Fruit fly (Drosophila melanogaster) whole organism, pupa: Measurements from ENCODE around the gene Kmn2.
A peak's percentile ranks its signal among the peaks of the same experiment; 100 is the strongest.

ENCODE experiments used
- CG10348 ChIP-seq: fragments of 200-800 bp; sonication (Bioruptor generic); IDR thresholded peaks from 2 replicates; pipeline ENCODE4 v1.3.6; 2022; ENCODE audit warnings: missing biosample characterization, missing genetic modification characterization
- CG12605 ChIP-seq: fragments of 200-800 bp; sonication (Bioruptor generic); IDR thresholded peaks from 2 replicates; pipeline ENCODE4 v1.3.6; 2022; ENCODE audit warnings: missing biosample characterization, missing genetic modification characterization
- CG13204 ChIP-seq: fragments of 200-800 bp; sonication (Bioruptor generic); optimal IDR thresholded peaks from 2 replicates; lab custom pipeline; 2018; ENCODE audit warnings: missing biosample characterization, mild to moderate bottlenecking, missing genetic modification characterization, moderate library complexity
- CG14655 ChIP-seq: fragments of 200-800 bp; sonication (Bioruptor generic); optimal IDR thresholded peaks from 3 replicates; lab custom pipeline; 2017; ENCODE audit warnings: mild to moderate bottlenecking, missing biosample characterization, missing genetic modification reagents, missing genetic modification characterization
- CG15710 ChIP-seq: fragments of 200-800 bp; sonication (Bioruptor generic); optimal IDR thresholded peaks from 2 replicates; lab custom pipeline; 2018; ENCODE audit warnings: missing biosample characterization, mild to moderate bottlenecking, missing genetic modification characterization, moderate library complexity
- CG17806 ChIP-seq: fragments of 200-800 bp; sonication (Bioruptor generic); optimal IDR thresholded peaks from 2 replicates; lab custom pipeline; 2018; ENCODE audit warnings: missing biosample characterization, mild to moderate bottlenecking, missing genetic modification characterization, moderate library complexity
- CG32121 ChIP-seq: fragments of 200-800 bp; sonication (Bioruptor generic); IDR thresholded peaks from 2 replicates; pipeline ENCODE4 v1.3.6; 2022; ENCODE audit warnings: missing biosample characterization, missing genetic modification characterization
- CG34367 ChIP-seq: fragments of 200-800 bp; sonication (Bioruptor generic); optimal IDR thresholded peaks from 2 replicates; lab custom pipeline; 2018; ENCODE audit warnings: missing biosample characterization, mild to moderate bottlenecking, missing genetic modification characterization
- CG4496 ChIP-seq: fragments of 200-800 bp; sonication (Bioruptor generic); IDR thresholded peaks from 3 replicates; pipeline ENCODE4 v1.3.6; 2022; ENCODE audit warnings: missing biosample characterization, missing genetic modification characterization
- CG8159 ChIP-seq: fragments of 200-800 bp; sonication (Bioruptor generic); optimal IDR thresholded peaks from 3 replicates; lab custom pipeline; 2018; ENCODE audit warnings: missing biosample characterization, mild to moderate bottlenecking, missing genetic modification characterization, moderate library complexity
- CG8301 ChIP-seq: fragments of 200-800 bp; sonication (Bioruptor generic); optimal IDR thresholded peaks from 2 replicates; lab custom pipeline; 2018; ENCODE audit warnings: missing biosample characterization, mild to moderate bottlenecking, missing genetic modification characterization
- CG9948 ChIP-seq: fragments of 200-800 bp; sonication (Bioruptor generic); optimal IDR thresholded peaks from 2 replicates; lab custom pipeline; 2018; ENCODE audit warnings: missing biosample characterization, mild to moderate bottlenecking, missing genetic modification characterization, moderate library complexity
- D1 ChIP-seq: fragments of 200-800 bp; sonication (Bioruptor generic); optimal IDR thresholded peaks from 2 replicates; lab custom pipeline; 2018; ENCODE audit warnings: missing biosample characterization, mild to moderate bottlenecking, missing genetic modification characterization, moderate library complexity
- EcR ChIP-seq: fragments of 200-800 bp; sonication (Bioruptor generic); optimal IDR thresholded peaks from 3 replicates; lab custom pipeline; 2019; ENCODE audit warnings: missing biosample characterization, missing genetic modification characterization, mild to moderate bottlenecking, moderate library complexity, missing genetic modification reagents
- Ets98B ChIP-seq: fragments of 200-800 bp; sonication (Bioruptor generic); IDR thresholded peaks from 2 replicates; pipeline ENCODE4 v1.3.6; 2022; ENCODE audit warnings: missing biosample characterization, missing genetic modification characterization
- Pif1A ChIP-seq: fragments of 200-800 bp; sonication (Bioruptor generic); optimal IDR thresholded peaks from 3 replicates; lab custom pipeline; 2016; ENCODE audit warnings: missing biosample characterization, missing genetic modification characterization
- Pif1B ChIP-seq: fragments of 200-800 bp; sonication (Bioruptor generic); optimal IDR thresholded peaks from 3 replicates; lab custom pipeline; 2016; ENCODE audit warnings: missing biosample characterization, missing genetic modification characterization
- Snoo ChIP-seq: fragments of 200-800 bp; sonication (Bioruptor generic); optimal IDR thresholded peaks from 3 replicates; lab custom pipeline; 2017; ENCODE audit warnings: missing biosample characterization, mild to moderate bottlenecking, missing genetic modification characterization, inconsistent platforms
- fd96Ca ChIP-seq: fragments of 200-800 bp; sonication (Bioruptor generic); IDR thresholded peaks from 3 replicates; pipeline ENCODE4 v1.3.6; 2022; ENCODE audit warnings: missing biosample characterization, missing genetic modification characterization
- gl ChIP-seq: fragments of 200-800 bp; sonication (Bioruptor generic); optimal IDR thresholded peaks from 2 replicates; lab custom pipeline; 2018; ENCODE audit warnings: missing biosample characterization, mild to moderate bottlenecking, missing genetic modification characterization
- rn ChIP-seq: fragments of 200-800 bp; sonication (Bioruptor generic); IDR thresholded peaks from 2 replicates; pipeline ENCODE4 v1.3.6; 2022; ENCODE audit warnings: missing biosample characterization, missing genetic modification characterization

Kmn2 gene

DNA sequence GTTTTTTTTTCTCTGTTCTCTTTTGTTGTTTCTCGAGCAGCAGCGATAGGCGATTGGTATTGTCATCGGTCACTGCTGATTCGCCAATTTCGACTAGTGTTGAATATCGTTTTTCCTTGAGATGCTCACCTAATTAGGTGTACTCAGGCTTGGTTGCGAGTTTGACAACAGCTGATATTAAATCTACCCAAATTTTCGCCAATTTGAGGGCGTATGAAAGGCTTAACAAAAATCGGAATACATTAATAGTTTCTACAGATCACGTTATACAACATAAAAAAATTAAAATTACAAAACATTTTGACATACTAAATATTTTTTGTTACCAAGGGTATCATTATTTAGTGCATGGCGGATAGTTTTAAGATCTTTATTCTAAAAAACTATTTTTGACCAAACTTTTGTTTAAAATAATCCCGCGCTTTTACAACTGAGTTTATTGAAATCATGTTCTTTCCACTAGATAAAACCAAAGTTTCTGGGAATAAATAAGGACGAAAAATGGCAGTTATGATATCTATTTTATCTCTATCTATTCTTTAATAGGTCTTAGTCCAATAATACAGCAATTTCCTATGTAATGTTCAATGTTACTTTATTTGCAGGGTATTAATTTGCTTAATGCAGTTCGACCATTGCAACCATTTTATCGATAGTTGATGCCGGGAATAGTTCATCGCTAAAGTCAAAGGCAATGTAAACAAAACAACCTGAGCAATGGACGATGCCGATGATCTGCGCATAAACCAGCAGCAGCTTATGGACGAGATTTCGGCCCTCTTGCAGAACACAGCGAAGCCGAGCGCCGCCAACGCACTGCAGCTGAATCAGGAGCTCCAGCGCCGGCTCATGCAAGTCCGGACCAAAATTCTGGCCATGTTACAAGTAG lies 12.3 kb upstream of the Kmn2 start, which contains the start of the genes CG10435 and Pbp95:
TSS of gene CG10435 (minus strand) at position 81 of the 889 bp plus-strand sequence.
TSS of gene Pbp95 (plus strand) at position 671 of the 889 bp plus-strand sequence.
- TF ChIP-seq CG17806 (tag; lab: Kevin White, UChicago): peak; percentile 4
- no peak for TF ChIP-seq Snoo (tag; lab: Kevin White, UChicago)
- TF ChIP-seq CG9948: no peak
- TF ChIP-seq fd96Ca (GFP tag; lab: Robert Waterston, UW): peak; percentile 69; the same call in 2 of the 3 replicates
- 0 out of 2 replicates have a peak, but pooled peaks have one; percentile 11 for TF ChIP-seq rn
- peak; percentile 50 for TF ChIP-seq Ets98B (GFP tag; lab: Robert Waterston, UW)
- TF ChIP-seq CG4496 (GFP tag; lab: Robert Waterston, UW): peak; percentile 66
- no peak for TF ChIP-seq EcR (GFP tag; lab: Kevin White, UChicago)

DNA sequence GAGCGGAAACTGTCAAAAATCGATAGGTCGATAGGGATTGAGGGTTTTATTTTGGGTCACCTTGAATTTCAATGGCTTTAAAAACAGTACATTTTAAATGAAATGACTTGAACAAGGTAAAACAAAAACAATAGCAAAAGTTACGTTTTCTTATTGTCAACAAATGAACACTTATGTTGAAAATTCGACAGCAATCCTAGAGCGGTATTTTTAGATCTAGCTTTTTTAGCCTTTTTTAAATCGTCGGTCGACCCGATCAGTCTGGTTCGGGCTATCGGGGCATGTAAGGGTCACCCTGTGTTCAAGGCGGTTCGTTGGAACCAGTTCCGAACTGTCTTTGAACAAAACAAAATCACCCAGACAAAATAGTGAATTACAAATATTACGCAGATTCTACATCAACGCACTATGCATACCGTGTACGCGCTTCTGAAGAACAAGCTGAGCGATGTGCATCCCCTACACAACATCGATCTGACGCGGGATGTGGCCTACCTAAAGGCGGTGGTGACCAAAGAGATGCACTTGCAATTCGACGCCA lies 8.0 kb upstream of the Kmn2 start, which contains the start of the genes CG11052 and CG3223:
TSS of gene CG11052 (minus strand) at position 218 of the 541 bp plus-strand sequence.
TSS of gene CG3223 (plus strand) at position 321 of the 541 bp plus-strand sequence.
- TF ChIP-seq CG12605 (GFP tag; lab: Robert Waterston, UW) (no peak), fd96Ca (GFP tag; lab: Robert Waterston, UW) (no peak), CG9948 (no peak), CG15710 (tag; lab: Kevin White, UChicago) (no peak), CG14655 (no peak), Pif1B (no peak), CG4496 (GFP tag; lab: Robert Waterston, UW) (peak; percentile 36; the same call in 1 of the 3 replicates), CG10348 (GFP tag; lab: Robert Waterston, UW) (no peak), CG8301 (tag; lab: Kevin White, UChicago) (no peak), EcR (GFP tag; lab: Kevin White, UChicago) (peak; percentile 94), Ets98B (GFP tag; lab: Robert Waterston, UW) (0 out of 2 replicates have a peak, but pooled peaks have one; percentile 6), D1 (tag; lab: Kevin White, UChicago) (no peak), Pif1A (no peak), CG32121 (GFP tag; lab: Robert Waterston, UW) (no peak), gl (tag; lab: Kevin White, UChicago) (no peak), CG8159 (tag; lab: Kevin White, UChicago) (no peak), CG34367 (no peak), rn (no peak), CG13204 (GFP tag; lab: Kevin White, UChicago) (no peak), CG17806 (tag; lab: Kevin White, UChicago) (no peak), Snoo (tag; lab: Kevin White, UChicago) (peak; percentile 17)

DNA sequence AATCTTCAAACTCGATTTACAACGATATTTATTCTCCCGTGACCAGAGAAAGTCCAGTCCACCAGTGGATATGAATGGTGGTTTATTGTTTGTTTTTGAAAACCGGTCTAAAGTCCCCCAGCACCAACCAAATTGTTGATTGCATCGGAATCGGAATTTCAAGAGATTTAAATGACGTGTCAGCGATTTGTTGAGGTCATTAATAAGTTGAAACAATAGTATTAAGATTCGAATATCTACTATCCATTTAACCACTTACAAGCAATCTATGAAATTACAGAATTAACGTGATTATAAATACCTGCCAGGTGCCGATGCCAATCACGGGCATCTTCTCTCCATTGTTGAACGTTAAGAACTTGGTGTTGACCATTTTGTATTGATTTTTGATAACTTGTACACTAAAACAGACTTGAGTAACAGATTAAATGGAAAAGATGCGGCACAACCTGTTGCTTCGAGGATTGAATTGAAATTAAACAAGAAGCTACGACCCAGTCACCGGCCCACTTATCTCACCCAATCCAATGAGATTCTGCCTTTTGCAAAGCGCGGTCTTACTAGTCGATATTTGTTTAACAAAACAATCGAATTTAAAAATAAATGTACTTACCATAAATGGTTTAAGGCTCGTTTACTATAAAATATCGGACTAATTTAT lies 6.6 kb upstream of the Kmn2 start, which contains the start of gene CG2767:
TSS of gene CG2767 (minus strand) at position 516 of the 661 bp plus-strand sequence.
- TF ChIP-seq CG8159 (tag; lab: Kevin White, UChicago): no peak
- no peak for TF ChIP-seq gl (tag; lab: Kevin White, UChicago)
- TF ChIP-seq CG17806 (tag; lab: Kevin White, UChicago): no peak
- peak; percentile 54 for TF ChIP-seq EcR (GFP tag; lab: Kevin White, UChicago)
- TF ChIP-seq CG12605 (GFP tag; lab: Robert Waterston, UW): peak; percentile 87
- no peak for TF ChIP-seq rn
- TF ChIP-seq Ets98B (GFP tag; lab: Robert Waterston, UW): no peak
- no peak for TF ChIP-seq fd96Ca (GFP tag; lab: Robert Waterston, UW)
- TF ChIP-seq CG13204 (GFP tag; lab: Kevin White, UChicago): no peak
- TF ChIP-seq Snoo (tag; lab: Kevin White, UChicago): no peak
- no peak for TF ChIP-seq CG4496 (GFP tag; lab: Robert Waterston, UW)

DNA sequence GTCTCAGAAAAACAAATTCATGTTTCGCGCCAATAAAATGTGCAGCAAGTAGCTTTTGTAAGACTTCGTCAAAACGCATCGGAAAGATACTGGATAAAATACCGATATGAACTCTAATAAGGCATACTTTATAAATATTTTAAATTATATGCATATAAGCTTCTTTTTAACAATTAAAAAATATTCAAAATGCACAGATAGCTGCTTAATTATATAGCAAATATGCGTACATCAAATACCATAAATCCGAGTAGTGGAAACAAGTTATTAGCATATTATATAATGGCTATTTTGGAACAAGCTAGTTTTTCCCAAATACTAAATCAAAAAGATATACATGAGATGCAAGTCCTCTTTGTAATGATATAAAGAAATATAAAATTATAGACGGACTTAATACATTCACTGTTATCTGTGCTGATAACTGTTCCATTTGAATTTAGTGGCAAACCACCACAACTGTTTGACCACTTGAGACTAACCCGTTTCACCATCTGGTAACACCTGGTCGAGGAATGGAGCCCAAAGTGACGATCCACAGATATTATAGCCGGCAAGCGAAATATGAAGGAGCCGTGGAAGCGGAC lies 1.5 kb downstream of the Kmn2 start, which contains the start of gene PIG-H:
TSS of gene PIG-H (plus strand) at position 303 of the 587 bp plus-strand sequence.
- TF ChIP-seq CG13204 (GFP tag; lab: Kevin White, UChicago) (no peak), Snoo (tag; lab: Kevin White, UChicago) (no peak), fd96Ca (GFP tag; lab: Robert Waterston, UW) (no peak), rn (no peak), CG4496 (GFP tag; lab: Robert Waterston, UW) (no peak)

DNA sequence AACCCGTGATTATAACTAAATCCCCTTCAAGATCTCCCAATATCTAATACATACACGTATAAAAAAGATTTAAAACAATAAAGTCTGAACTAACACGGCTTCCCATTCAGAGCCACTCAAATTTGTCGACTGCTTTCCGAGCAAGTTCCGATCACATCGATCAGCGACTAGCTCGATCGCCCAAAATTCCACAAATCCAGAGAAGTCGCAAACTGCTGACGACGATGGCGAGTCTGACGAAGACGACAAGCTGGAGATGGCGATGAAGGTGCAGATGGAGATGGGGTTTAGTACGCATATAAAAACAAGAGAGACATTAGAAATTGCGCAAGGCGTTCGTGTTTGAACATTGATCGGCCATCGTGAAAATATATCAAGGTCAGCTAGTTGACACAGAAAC lies 2.3 kb downstream of the Kmn2 start:
- TF ChIP-seq CG9948 (no peak), Snoo (tag; lab: Kevin White, UChicago) (no peak), CG4496 (GFP tag; lab: Robert Waterston, UW) (no peak), EcR (GFP tag; lab: Kevin White, UChicago) (no peak), CG14655 (no peak), CG17806 (tag; lab: Kevin White, UChicago) (no peak), CG34367 (no peak), rn (no peak), CG13204 (GFP tag; lab: Kevin White, UChicago) (no peak), CG8159 (tag; lab: Kevin White, UChicago) (no peak), gl (tag; lab: Kevin White, UChicago) (no peak), CG12605 (GFP tag; lab: Robert Waterston, UW) (no peak), CG8301 (tag; lab: Kevin White, UChicago) (no peak), Ets98B (GFP tag; lab: Robert Waterston, UW) (no peak), Pif1A (no peak), CG32121 (GFP tag; lab: Robert Waterston, UW) (no peak), Pif1B (no peak), CG15710 (tag; lab: Kevin White, UChicago) (no peak), D1 (tag; lab: Kevin White, UChicago) (no peak), CG10348 (GFP tag; lab: Robert Waterston, UW) (no peak)
